Worm (Caenorhabditis elegans) whole organism, L3 larva: ENCODE results near the gene mboa-6.

Source experiments
- ZK546.5 ChIP-seq: sonication (generic microtip); optimal IDR thresholded peaks from 2 replicates; lab custom pipeline; 2017; ENCODE audit warnings: missing biosample characterization, missing genetic modification characterization
- aly-2 ChIP-seq: fragments of 150-350 bp; optimal IDR thresholded peaks from 2 replicates; lab custom pipeline; 2014; ENCODE audit warnings: missing biosample characterization, missing genetic modification characterization
- ceh-16 ChIP-seq: sonication (generic microtip); optimal IDR thresholded peaks from 2 replicates; lab custom pipeline; 2017; ENCODE audit warnings: missing biosample characterization, missing genetic modification characterization
- ceh-28 ChIP-seq: fragments of 150-350 bp; optimal IDR thresholded peaks from 2 replicates; lab custom pipeline; 2014; ENCODE audit warnings: missing biosample characterization, missing genetic modification reagents, missing genetic modification characterization
- ceh-82 ChIP-seq: fragments of 150-350 bp; optimal IDR thresholded peaks from 2 replicates; lab custom pipeline; 2014; ENCODE audit warnings: missing biosample characterization, missing genetic modification characterization
- ceh-9 ChIP-seq: sonication (generic microtip); optimal IDR thresholded peaks from 2 replicates; lab custom pipeline; 2018; ENCODE audit warnings: missing biosample characterization, missing genetic modification characterization
- daf-12 ChIP-seq: fragments of 150-350 bp; optimal IDR thresholded peaks from 2 replicates; lab custom pipeline; 2014; ENCODE audit warnings: missing biosample characterization, missing genetic modification reagents, missing genetic modification characterization
- egl-27 ChIP-seq: sonication (generic microtip); optimal IDR thresholded peaks from 4 replicates; lab custom pipeline; 2017; ENCODE audit warnings: missing biosample characterization, missing genetic modification reagents, missing genetic modification characterization
- egl-5 ChIP-seq: fragments of 150-350 bp; optimal IDR thresholded peaks from 2 replicates; lab custom pipeline; 2017; ENCODE audit warnings: missing biosample characterization, missing genetic modification reagents, missing genetic modification characterization, inconsistent platforms
- fkh-2 ChIP-seq: fragments of 150-350 bp; optimal IDR thresholded peaks from 2 replicates; lab custom pipeline; 2014; ENCODE audit warnings: missing biosample characterization, missing genetic modification reagents, missing genetic modification characterization
- fos-1 ChIP-seq: fragments of 150-350 bp; optimal IDR thresholded peaks from 2 replicates; lab custom pipeline; 2014; ENCODE audit warnings: missing biosample characterization, missing genetic modification characterization
- hmg-11 ChIP-seq: sonication (generic microtip); optimal IDR thresholded peaks from 2 replicates; lab custom pipeline; 2016; ENCODE audit warnings: missing genetic modification characterization, missing compliant biosample characterization
- jun-1 ChIP-seq: fragments of 150-350 bp; optimal IDR thresholded peaks from 2 replicates; lab custom pipeline; 2014; ENCODE audit warnings: missing biosample characterization, missing genetic modification reagents, missing genetic modification characterization
- lin-39 ChIP-seq: fragments of 150-350 bp; optimal IDR thresholded peaks from 2 replicates; lab custom pipeline; 2018; ENCODE audit warnings: missing biosample characterization, missing genetic modification reagents, missing genetic modification characterization
- lsy-12 ChIP-seq: sonication (generic microtip); optimal IDR thresholded peaks from 2 replicates; lab custom pipeline; 2016; ENCODE audit warnings: mild to moderate bottlenecking, missing genetic modification characterization, missing compliant biosample characterization
- mdl-1 ChIP-seq: fragments of 150-350 bp; optimal IDR thresholded peaks from 2 replicates; lab custom pipeline; 2014; ENCODE audit warnings: missing biosample characterization, missing genetic modification characterization
- mml-1 ChIP-seq: fragments of 150-350 bp; sonication (generic microtip); optimal IDR thresholded peaks from 3 replicates; lab custom pipeline; 2014; ENCODE audit warnings: missing biosample characterization, missing genetic modification characterization
- nhr-11 ChIP-seq: fragments of 150-350 bp; optimal IDR thresholded peaks from 2 replicates; lab custom pipeline; 2014; ENCODE audit warnings: missing biosample characterization, missing genetic modification characterization
- nhr-25 ChIP-seq: sonication (generic microtip); optimal IDR thresholded peaks from 2 replicates; lab custom pipeline; 2017; ENCODE audit warnings: missing biosample characterization, missing genetic modification characterization
- nhr-28 ChIP-seq: fragments of 150-350 bp; optimal IDR thresholded peaks from 2 replicates; lab custom pipeline; 2014; ENCODE audit warnings: missing biosample characterization, missing genetic modification characterization
- nhr-43 ChIP-seq: sonication (generic microtip); optimal IDR thresholded peaks from 2 replicates; lab custom pipeline; 2016; ENCODE audit warnings: mild to moderate bottlenecking, missing genetic modification characterization, missing compliant biosample characterization; ENCODE audit not compliant: poor library complexity, severe bottlenecking
- pha-4 ChIP-seq: fragments of 150-350 bp; optimal IDR thresholded peaks from 2 replicates; lab custom pipeline; 2014; ENCODE audit warnings: missing biosample characterization, missing genetic modification reagents, missing genetic modification characterization
- pqm-1 ChIP-seq: fragments of 150-350 bp; optimal IDR thresholded peaks from 2 replicates; lab custom pipeline; 2017; ENCODE audit warnings: missing biosample characterization, missing genetic modification characterization, inconsistent platforms
- sea-2 ChIP-seq: fragments of 150-350 bp; sonication (generic microtip); optimal IDR thresholded peaks from 4 replicates; lab custom pipeline; 2014; ENCODE audit warnings: missing biosample characterization, missing genetic modification reagents, missing genetic modification characterization
- snpc-4 ChIP-seq: fragments of 150-350 bp; optimal IDR thresholded peaks from 2 replicates; lab custom pipeline; 2014; ENCODE audit warnings: missing biosample characterization, missing genetic modification characterization
- tbx-2 ChIP-seq: sonication (generic microtip); optimal IDR thresholded peaks from 2 replicates; lab custom pipeline; 2016; ENCODE audit warnings: mild to moderate bottlenecking, missing genetic modification characterization, missing compliant biosample characterization
- unc-39 ChIP-seq: sonication (generic microtip); optimal IDR thresholded peaks from 4 replicates; lab custom pipeline; 2017; ENCODE audit warnings: missing biosample characterization, missing genetic modification characterization
- unc-62 ChIP-seq: fragments of 150-350 bp; sonication (generic microtip); optimal IDR thresholded peaks from 4 replicates; lab custom pipeline; 2014; ENCODE audit warnings: missing biosample characterization, missing genetic modification reagents, missing genetic modification characterization
- zag-1 ChIP-seq: fragments of 150-350 bp; optimal IDR thresholded peaks from 2 replicates; lab custom pipeline; 2014; ENCODE audit warnings: missing biosample characterization, missing genetic modification characterization
- ztf-4 ChIP-seq: fragments of 150-350 bp; optimal IDR thresholded peaks from 2 replicates; lab custom pipeline; 2014; ENCODE audit warnings: missing biosample characterization, missing genetic modification characterization

Gene mboa-6

DNA sequence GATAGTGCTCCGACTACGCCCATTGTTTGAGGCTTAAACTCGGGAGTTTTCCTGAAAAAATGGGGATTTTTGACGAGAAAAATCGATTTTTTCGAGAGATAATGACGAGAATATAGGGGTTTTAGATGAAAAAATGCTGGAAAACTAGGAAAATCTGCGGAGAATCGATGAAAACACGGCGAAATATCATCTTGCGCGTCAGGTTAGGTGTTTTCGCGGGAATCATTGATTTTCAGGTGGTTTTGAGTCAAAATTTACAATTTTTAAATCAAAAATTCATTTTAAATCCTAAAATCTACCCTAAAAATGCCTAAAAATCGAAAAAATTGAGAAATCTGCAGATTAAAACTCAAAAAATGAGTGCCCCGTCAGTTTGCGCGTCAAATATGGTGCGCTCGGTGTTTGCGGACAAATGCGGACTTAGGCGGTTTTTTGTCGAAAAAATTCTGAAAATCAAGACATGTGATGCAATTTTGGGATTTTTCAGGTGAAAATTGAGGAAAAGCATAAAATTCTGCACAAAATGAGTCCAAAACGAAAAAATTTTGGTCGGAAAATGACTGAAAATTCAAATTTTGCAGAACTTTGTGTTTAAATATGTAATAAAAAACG lies at the start of gene mboa-6:
mboa-6 (minus strand) TSS at position 51 of the 612 bp plus-strand sequence.
- TF ChIP-seq hmg-11 (tag; lab: Kevin White, UChicago) = peak; percentile 18
- no peak for TF ChIP-seq mml-1 (tag; lab: Kevin White, UChicago)
- TF ChIP-seq, all 47 proteins: peak for 1

DNA sequence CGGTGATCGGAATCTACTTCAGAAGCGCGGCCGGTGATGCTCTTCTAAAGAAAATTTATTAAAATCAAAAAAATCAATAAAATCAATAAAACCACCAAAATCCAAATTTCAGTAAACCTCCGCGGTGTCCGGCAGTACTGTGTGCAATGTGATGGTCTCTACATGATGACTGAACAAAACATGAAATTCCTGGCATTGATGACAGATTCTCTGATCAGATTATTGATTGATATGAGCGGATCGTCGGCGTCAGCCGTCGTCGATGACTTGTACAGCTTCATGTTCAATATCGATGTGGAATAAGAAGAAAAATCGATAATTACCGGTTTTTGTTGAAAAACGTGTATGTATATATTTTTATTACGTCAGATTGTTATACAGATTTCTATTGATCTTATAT lies 47.1 kb upstream of the mboa-6 start:
- TF ChIP-seq ceh-28 (peak; percentile 43), pqm-1 (no peak)
- TF ChIP-seq, all 47 proteins: peak for 1

DNA sequence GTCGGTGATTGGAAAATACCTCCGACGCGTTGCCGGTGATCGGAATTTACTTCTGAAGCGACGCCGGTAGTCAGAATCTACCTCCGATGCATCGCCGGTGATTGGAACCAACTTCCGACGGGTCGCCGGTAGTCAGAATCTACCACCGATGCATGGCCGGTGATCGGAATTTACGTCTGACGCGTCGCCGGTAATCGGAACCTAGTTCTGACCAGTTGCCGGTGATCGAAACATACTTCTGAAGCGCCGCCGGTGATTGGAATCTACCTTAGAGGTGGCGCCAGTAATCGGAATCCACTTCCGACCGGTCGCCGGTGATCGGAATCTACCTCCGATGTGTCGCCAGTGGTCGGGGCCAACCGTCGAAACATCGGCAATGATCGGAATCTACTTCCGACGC lies 46.6 kb upstream of the mboa-6 start:
- no peak for TF ChIP-seq lsy-12 (tag; lab: Kevin White, UChicago)
- TF ChIP-seq ceh-82 = no peak
- TF ChIP-seq ZK546.5 = no peak
- TF ChIP-seq sea-2 = no peak
- TF ChIP-seq daf-12 (tag; lab: Kevin White, UChicago) = no peak
- TF ChIP-seq egl-5 (tag; lab: Kevin White, UChicago) = no peak
- TF ChIP-seq egl-27 (tag; lab: Kevin White, UChicago) = no peak
- TF ChIP-seq nhr-28 = no peak

DNA sequence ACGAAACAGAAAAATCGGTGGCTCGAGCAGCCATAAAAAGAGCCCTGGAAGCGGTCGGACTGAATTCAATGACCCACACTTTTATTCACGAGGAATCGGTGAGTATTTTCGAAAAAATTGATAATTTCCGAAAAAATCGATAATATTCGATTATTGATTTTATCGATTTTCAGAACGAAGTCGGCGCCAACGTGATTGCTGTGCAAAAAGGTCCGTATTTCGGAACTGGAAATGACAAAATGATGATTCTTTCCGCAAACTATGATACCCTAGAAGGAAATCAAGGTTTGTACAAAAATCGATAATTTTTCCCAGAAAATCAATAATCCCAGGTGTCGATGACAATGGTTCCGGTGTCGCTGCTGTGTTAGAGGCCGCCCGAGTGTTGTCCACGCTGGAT lies 45.2 kb upstream of the mboa-6 start:
- TF ChIP-seq ceh-28 (peak; percentile 80), unc-39 (tag; lab: Kevin White, UChicago) (no peak)
- TF ChIP-seq, all 47 proteins: peak for 1

DNA sequence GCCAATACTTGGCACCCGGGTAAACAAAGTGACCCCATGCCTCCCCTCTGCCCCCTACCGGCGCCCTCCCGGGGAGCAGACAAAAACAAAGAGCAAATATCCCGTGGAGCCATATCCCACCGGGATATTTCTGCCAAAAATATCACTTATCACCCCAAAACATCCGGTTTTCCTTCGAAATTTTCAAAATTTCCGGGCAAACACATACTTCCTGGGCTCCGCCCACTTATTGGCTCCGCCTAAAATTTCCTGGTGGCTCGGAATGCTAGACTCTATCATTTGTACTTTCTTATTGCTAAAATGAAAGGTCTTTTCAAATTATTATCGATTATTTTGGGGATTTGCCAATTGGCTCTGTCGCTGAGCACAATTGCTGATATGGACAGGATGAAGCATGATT lies 44.0 kb upstream of the mboa-6 start, which contains the start of gene Y39A3B.1:
Y39A3B.1 (plus strand) TSS at position 301 of the 400 bp plus-strand sequence.
- TF ChIP-seq ceh-9 (tag; lab: Kevin White, UChicago) = no peak
- TF ChIP-seq ceh-16 (tag; lab: Kevin White, UChicago) = no peak
- TF ChIP-seq ztf-4 = no peak
- TF ChIP-seq egl-27 (tag; lab: Kevin White, UChicago) = no peak
- TF ChIP-seq aly-2 (tag; lab: Kevin White, UChicago) = no peak
- TF ChIP-seq ceh-82 = no peak
- TF ChIP-seq lin-39 = no peak
- TF ChIP-seq tbx-2 (tag; lab: Kevin White, UChicago) = no peak
- TF ChIP-seq jun-1 (tag; lab: Kevin White, UChicago) = no peak
- no peak for TF ChIP-seq fkh-2 (tag; lab: Kevin White, UChicago)
- TF ChIP-seq zag-1 (tag; lab: Kevin White, UChicago) = no peak
- TF ChIP-seq mdl-1 = no peak
- no peak for TF ChIP-seq pqm-1

DNA sequence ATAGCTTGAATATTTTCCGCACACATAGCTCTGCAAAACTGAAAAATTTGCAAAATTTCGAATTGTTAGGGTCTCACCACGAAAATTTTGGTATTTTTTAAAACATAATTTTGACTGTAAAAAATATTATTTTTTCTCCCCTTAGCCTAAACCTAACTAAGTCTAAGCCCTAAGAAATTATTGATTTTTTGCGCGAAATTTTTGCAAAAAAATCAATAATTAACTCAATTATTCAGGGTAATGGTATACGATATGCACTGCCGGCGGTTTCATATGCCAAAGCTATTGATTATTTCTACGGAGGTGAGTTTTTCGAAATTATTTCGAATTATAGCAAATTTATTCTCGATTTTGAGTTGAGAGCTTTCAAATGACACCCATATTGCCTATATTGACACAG lies 39.5 kb upstream of the mboa-6 start:
- no peak for TF ChIP-seq unc-62
- TF ChIP-seq ceh-28 = peak; percentile 72
- no peak for TF ChIP-seq fos-1 (tag; lab: Kevin White, UChicago)
- no peak for TF ChIP-seq lin-39
- TF ChIP-seq, all 47 proteins: peak for 1

DNA sequence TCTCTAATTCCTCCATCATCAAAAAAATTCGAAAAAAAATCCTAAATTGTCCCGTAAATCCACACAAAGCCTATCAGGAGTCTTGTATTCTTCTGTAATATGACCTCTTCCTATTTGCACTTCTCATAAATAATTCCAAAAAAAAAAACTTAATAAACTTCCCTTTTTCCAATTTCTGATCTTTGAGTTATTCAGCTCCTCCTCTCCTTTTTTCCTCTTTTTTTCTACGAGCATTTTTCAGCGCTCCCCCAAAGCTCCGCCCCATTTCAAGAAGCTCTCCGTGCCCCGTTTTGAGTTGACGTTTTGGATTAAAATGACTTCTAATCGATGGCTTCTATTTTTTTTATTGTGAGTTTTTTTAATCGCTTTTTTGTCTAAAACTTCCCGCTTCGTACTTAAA lies 35.8 kb upstream of the mboa-6 start, which contains the start of gene lgc-42:
lgc-42 (plus strand) TSS at position 301 of the 400 bp plus-strand sequence.
- TF ChIP-seq pha-4 (tag; lab: Kevin White, UChicago) (no peak), snpc-4 (tag; lab: Kevin White, UChicago) (no peak), nhr-25 (tag; lab: Kevin White, UChicago) (no peak), zag-1 (tag; lab: Kevin White, UChicago) (no peak), jun-1 (tag; lab: Kevin White, UChicago) (no peak), nhr-11 (tag; lab: Kevin White, UChicago) (no peak), nhr-43 (tag; lab: Kevin White, UChicago) (no peak), ceh-16 (tag; lab: Kevin White, UChicago) (no peak), hmg-11 (tag; lab: Kevin White, UChicago) (no peak), unc-39 (tag; lab: Kevin White, UChicago) (no peak)
